Worm (Caenorhabditis elegans) whole organism, mixed stage, embryonic: ENCODE results near the gene Y51H7BR.4.
"Not testable (repeated sequence)": the region's sequence is repeated elsewhere in the genome, so short reads cannot be mapped to it uniquely, and the experiment has no call there.

ENCODE experiments used
- M03D4.4 ChIP-seq: sonication (generic microtip); optimal IDR thresholded peaks from 2 replicates; lab custom pipeline; 2017; ENCODE audit warnings: mild to moderate bottlenecking, missing genetic modification characterization, missing compliant biosample characterization
- bed-3 ChIP-seq: fragments of 200-800 bp; sonication (Bioruptor generic); optimal IDR thresholded peaks from 3 replicates; lab custom pipeline; 2018; ENCODE audit warnings: mild to moderate bottlenecking, missing genetic modification characterization, moderate library complexity, missing compliant biosample characterization
- blmp-1 ChIP-seq: fragments of 150-350 bp; optimal IDR thresholded peaks from 2 replicates; lab custom pipeline; 2014; ENCODE audit warnings: missing biosample characterization, missing genetic modification characterization
- ceh-39 ChIP-seq: fragments of 150-350 bp; optimal IDR thresholded peaks from 2 replicates; lab custom pipeline; 2014; ENCODE audit warnings: missing biosample characterization, missing genetic modification characterization
- ceh-43 ChIP-seq: fragments of 200-800 bp; sonication (Bioruptor generic); optimal IDR thresholded peaks from 2 replicates; lab custom pipeline; 2018; ENCODE audit warnings: mild to moderate bottlenecking, missing genetic modification characterization, moderate library complexity, missing compliant biosample characterization
- ceh-83 ChIP-seq: fragments of 200-800 bp; sonication (Bioruptor generic); optimal IDR thresholded peaks from 2 replicates; lab custom pipeline; 2018; ENCODE audit warnings: mild to moderate bottlenecking, missing genetic modification characterization, missing compliant biosample characterization
- ces-1 ChIP-seq: fragments of 150-350 bp; optimal IDR thresholded peaks from 2 replicates; lab custom pipeline; 2014; ENCODE audit warnings: missing biosample characterization, missing genetic modification reagents, missing genetic modification characterization
- cnd-1 ChIP-seq: fragments of 200-800 bp; sonication (Bioruptor generic); optimal IDR thresholded peaks from 2 replicates; lab custom pipeline; 2018; ENCODE audit warnings: mild to moderate bottlenecking, missing genetic modification characterization, missing compliant biosample characterization
- elt-1 ChIP-seq: sonication (generic microtip); optimal IDR thresholded peaks from 2 replicates; lab custom pipeline; 2017; ENCODE audit warnings: missing genetic modification characterization, mild to moderate bottlenecking, missing compliant biosample characterization, antibody characterized with exemption, moderate library complexity, borderline replicate concordance; ENCODE audit not compliant: insufficient read depth
- elt-3 ChIP-seq: fragments of 150-350 bp; optimal IDR thresholded peaks from 2 replicates; lab custom pipeline; 2014; ENCODE audit warnings: missing biosample characterization, missing genetic modification characterization
- flh-1 ChIP-seq: fragments of 200-800 bp; sonication (Bioruptor generic); optimal IDR thresholded peaks from 2 replicates; lab custom pipeline; 2018; ENCODE audit warnings: mild to moderate bottlenecking, missing genetic modification characterization, moderate library complexity, missing compliant biosample characterization
- ham-2 ChIP-seq: fragments of 200-800 bp; sonication (Bioruptor generic); optimal IDR thresholded peaks from 2 replicates; lab custom pipeline; 2018; ENCODE audit warnings: mild to moderate bottlenecking, missing genetic modification characterization, missing compliant biosample characterization
- hlh-1 ChIP-seq: fragments of 150-350 bp; optimal IDR thresholded peaks from 2 replicates; lab custom pipeline; 2014; ENCODE audit warnings: missing biosample characterization, missing genetic modification reagents, missing genetic modification characterization
- lin-13 ChIP-seq: fragments of 150-350 bp; optimal IDR thresholded peaks from 2 replicates; lab custom pipeline; 2014; ENCODE audit warnings: missing biosample characterization, missing genetic modification characterization
- lin-32 ChIP-seq: fragments of 200-800 bp; sonication (Bioruptor generic); optimal IDR thresholded peaks from 2 replicates; lab custom pipeline; 2018; ENCODE audit warnings: mild to moderate bottlenecking, missing genetic modification characterization, missing compliant biosample characterization
- mep-1 ChIP-seq: fragments of 150-350 bp; optimal IDR thresholded peaks from 2 replicates; lab custom pipeline; 2017; ENCODE audit warnings: missing biosample characterization, missing genetic modification reagents, missing genetic modification characterization, inconsistent platforms
- nhr-12 ChIP-seq: fragments of 150-350 bp; optimal IDR thresholded peaks from 2 replicates; lab custom pipeline; 2014; ENCODE audit warnings: missing biosample characterization, missing genetic modification characterization
- nhr-2 ChIP-seq: fragments of 150-350 bp; optimal IDR thresholded peaks from 2 replicates; lab custom pipeline; 2014; ENCODE audit warnings: missing biosample characterization, missing genetic modification characterization
- nhr-237 ChIP-seq: fragments of 150-350 bp; optimal IDR thresholded peaks from 2 replicates; lab custom pipeline; 2014; ENCODE audit warnings: missing biosample characterization, missing genetic modification characterization
- nhr-28 ChIP-seq: fragments of 150-350 bp; optimal IDR thresholded peaks from 2 replicates; lab custom pipeline; 2014; ENCODE audit warnings: missing biosample characterization, missing genetic modification characterization
- nhr-76 ChIP-seq: sonication (generic microtip); optimal IDR thresholded peaks from 2 replicates; lab custom pipeline; 2017; ENCODE audit warnings: missing biosample characterization, missing genetic modification characterization
- pha-4 ChIP-seq: fragments of 150-350 bp; optimal IDR thresholded peaks from 2 replicates; lab custom pipeline; 2018; ENCODE audit warnings: missing biosample characterization, missing genetic modification reagents, missing genetic modification characterization
- sem-2 ChIP-seq: fragments of 200-800 bp; sonication (Bioruptor generic); optimal IDR thresholded peaks from 2 replicates; lab custom pipeline; 2018; ENCODE audit warnings: mild to moderate bottlenecking, missing genetic modification characterization, missing compliant biosample characterization
- snpc-4 ChIP-seq: fragments of 150-350 bp; optimal IDR thresholded peaks from 2 replicates; lab custom pipeline; 2014; ENCODE audit warnings: missing biosample characterization, missing genetic modification characterization
- unc-120 ChIP-seq: sonication (generic microtip); optimal IDR thresholded peaks from 2 replicates; lab custom pipeline; 2017; ENCODE audit warnings: missing genetic modification characterization, missing compliant biosample characterization; ENCODE audit not compliant: poor library complexity, severe bottlenecking
- unc-39 ChIP-seq: fragments of 150-350 bp; optimal IDR thresholded peaks from 2 replicates; lab custom pipeline; 2014; ENCODE audit warnings: missing biosample characterization, missing genetic modification characterization
- zip-8 ChIP-seq: fragments of 150-350 bp; optimal IDR thresholded peaks from 2 replicates; lab custom pipeline; 2014; ENCODE audit warnings: missing biosample characterization, missing genetic modification characterization
- ztf-11 ChIP-seq: fragments of 150-350 bp; optimal IDR thresholded peaks from 2 replicates; lab custom pipeline; 2014; ENCODE audit warnings: missing biosample characterization, missing genetic modification characterization

The Y51H7BR.4 gene

ce11 chrII:1543182-1543581 lies 14.0 kb downstream of the Y51H7BR.4 start, which contains the start of gene K05F6.4:
Gene K05F6.4, plus strand, starts transcription at chrII:1543482.
- not testable (repeated sequence) for TF ChIP-seq lin-13 (tag; lab: Kevin White, UChicago); nhr-76; zip-8 (tag; lab: Kevin White, UChicago)

- no peak for TF ChIP-seq ham-2
- no peak for TF ChIP-seq nhr-237 (tag; lab: Kevin White, UChicago)
- TF ChIP-seq unc-39 (tag; lab: Kevin White, UChicago): no peak
- no peak for TF ChIP-seq lin-32 (GFP tag; lab: Kevin White, UChicago)
- TF ChIP-seq sem-2: no peak
- no peak for TF ChIP-seq blmp-1
- no peak for TF ChIP-seq snpc-4 (tag; lab: Kevin White, UChicago)
- TF ChIP-seq nhr-28 (tag; lab: Kevin White, UChicago): no peak
- TF ChIP-seq flh-1: no peak
- no peak for TF ChIP-seq elt-3 (tag; lab: Kevin White, UChicago)
- no peak for TF ChIP-seq nhr-12 (tag; lab: Kevin White, UChicago)
- no peak for TF ChIP-seq ceh-39 (tag; lab: Kevin White, UChicago)
- no peak for TF ChIP-seq lin-13 (tag; lab: Kevin White, UChicago)
- TF ChIP-seq elt-1 (tag; lab: Kevin White, UChicago): no peak
- no peak for TF ChIP-seq M03D4.4 (tag; lab: Kevin White, UChicago)
- no peak for TF ChIP-seq ceh-43 (GFP tag; lab: Kevin White, UChicago)
- no peak for TF ChIP-seq cnd-1 (tag; lab: Kevin White, UChicago)
These were observed 16.5 kb downstream of the Y51H7BR.4 start, which contains the start of gene K05F6.12 for ce11 chrII:1545625-1546024. Gene K05F6.12, plus strand, starts transcription at chrII:1545925.

ce11 chrII:1550501-1550900 lies 21.3 kb downstream of the Y51H7BR.4 start, which contains the start of the genes fbxb-52 and fbxb-51:
Gene fbxb-52, minus strand, starts transcription at chrII:1550601.
Gene fbxb-51, plus strand, starts transcription at chrII:1550712.
- no peak for TF ChIP-seq ceh-39 (tag; lab: Kevin White, UChicago)
- no peak for TF ChIP-seq sem-2
- TF ChIP-seq M03D4.4 (tag; lab: Kevin White, UChicago): no peak
- TF ChIP-seq zip-8 (tag; lab: Kevin White, UChicago): no peak
- no peak for TF ChIP-seq nhr-12 (tag; lab: Kevin White, UChicago)
- TF ChIP-seq cnd-1 (tag; lab: Kevin White, UChicago): no peak
- no peak for TF ChIP-seq elt-3 (tag; lab: Kevin White, UChicago)
- no peak for TF ChIP-seq nhr-2 (tag; lab: Kevin White, UChicago)
- no peak for TF ChIP-seq unc-120 (tag; lab: Kevin White, UChicago)
- TF ChIP-seq nhr-28 (tag; lab: Kevin White, UChicago): no peak
- no peak for TF ChIP-seq ceh-83 (GFP tag; lab: Kevin White, UChicago)
- no peak for TF ChIP-seq hlh-1 (tag; lab: Kevin White, UChicago)
- no peak for TF ChIP-seq snpc-4 (tag; lab: Kevin White, UChicago)
- no peak for TF ChIP-seq ces-1 (GFP tag; lab: Kevin White, UChicago)
- TF ChIP-seq bed-3 (GFP tag; lab: Kevin White, UChicago): no peak
- TF ChIP-seq unc-39 (tag; lab: Kevin White, UChicago): no peak
- TF ChIP-seq nhr-237 (tag; lab: Kevin White, UChicago): no peak
- TF ChIP-seq lin-32 (GFP tag; lab: Kevin White, UChicago): no peak
- TF ChIP-seq blmp-1: no peak
- no peak for TF ChIP-seq pha-4 (tag; lab: Kevin White, UChicago)

- not testable (repeated sequence) for TF ChIP-seq zip-8, nhr-12, ceh-39 (tag; lab: Kevin White, UChicago)
These were observed 27.1 kb downstream of the Y51H7BR.4 start, which contains the start of the genes fbxb-54 and fbxb-50 for ce11 chrII:1556217-1556616. Gene fbxb-54, minus strand, starts transcription at chrII:1556317. Gene fbxb-50, plus strand, starts transcription at chrII:1556443.

- TF ChIP-seq ceh-43 (GFP tag; lab: Kevin White, UChicago) (no peak), flh-1 (no peak), nhr-12 (tag; lab: Kevin White, UChicago) (no peak), nhr-28 (tag; lab: Kevin White, UChicago) (no peak), mep-1 (tag; lab: Kevin White, UChicago) (no peak), bed-3 (GFP tag; lab: Kevin White, UChicago) (no peak), ceh-83 (GFP tag; lab: Kevin White, UChicago) (no peak), ztf-11 (tag; lab: Kevin White, UChicago) (no peak), ceh-39 (tag; lab: Kevin White, UChicago) (no peak), pha-4 (tag; lab: Kevin White, UChicago) (no peak)
These were observed 31.7 kb downstream of the Y51H7BR.4 start for ce11 chrII:1560839-1561238.
